Fruit fly (Drosophila melanogaster): ENCODE measurements around the gene Npl4.

Gene Npl4

dm6 chr3R:25591500-25591899 is 33.0 kb downstream of the Npl4 start (continued):
- TF ChIP-seq Adf1 (GFP tag; IDR thresholded peaks at IDR 0.05) (no peak), Trl (optimal IDR thresholded peaks at IDR 0.05) (no peak), Trl (GFP tag; optimal IDR thresholded peaks at IDR 0.05) (peak; percentile 28), CG10979 (tag; optimal IDR thresholded peaks at IDR 0.05) (peak; percentile 7), CG6689 (GFP tag; IDR thresholded peaks at IDR 0.05) (no peak), Stat92E (GFP tag; optimal IDR thresholded peaks at IDR 0.05) (no peak), CG7556 (GFP tag; optimal IDR thresholded peaks at IDR 0.05) (no peak), onecut (GFP tag; IDR thresholded peaks at IDR 0.05) (0 out of 2 replicates have a peak, but pooled peaks have one; percentile 14), trem (tag; optimal IDR thresholded peaks at IDR 0.05) (peak; percentile 24), CG14014 (GFP tag; IDR thresholded peaks at IDR 0.05) (no peak), Aef1 (GFP tag; IDR thresholded peaks at IDR 0.05) (no peak), gem (tag; optimal IDR thresholded peaks at IDR 0.05) (no peak), CG14965 (GFP tag; optimal IDR thresholded peaks at IDR 0.05; ENCODE audit: borderline replicate concordance) (peak; percentile 97), gsb (GFP tag; IDR thresholded peaks at IDR 0.05) (no peak), CG2712 (tag; optimal IDR thresholded peaks at IDR 0.05) (peak; percentile 33), Hmx (GFP tag; optimal IDR thresholded peaks at IDR 0.05) (no peak), Myb (GFP tag; optimal IDR thresholded peaks at IDR 0.05) (peak; percentile 21)

dm6 chr3R:25590850-25591410 is 33.5 kb downstream of the Npl4 start:
- peak; percentile 52 for TF ChIP-seq CG5180 (GFP tag; optimal IDR thresholded peaks at IDR 0.05)
- TF ChIP-seq B-H2 (GFP tag; optimal IDR thresholded peaks at IDR 0.05), result no peak
- peak; percentile 23 for TF ChIP-seq Deaf1 (tag; optimal IDR thresholded peaks at IDR 0.05)
- peak; percentile 94 for TF ChIP-seq onecut (GFP tag; IDR thresholded peaks at IDR 0.05)
- TF ChIP-seq ind (GFP tag; optimal IDR thresholded peaks at IDR 0.05), result no peak
- TF ChIP-seq Xbp1 (GFP tag; optimal IDR thresholded peaks at IDR 0.05), result no peak
- peak; percentile 23 for TF ChIP-seq cg (GFP tag; optimal IDR thresholded peaks at IDR 0.05)
- TF ChIP-seq CG31224 (GFP tag; IDR thresholded peaks at IDR 0.05), result 0 out of 2 replicates have a peak, but pooled peaks have one; percentile 1
- peak; percentile 87 for TF ChIP-seq sqz (GFP tag; optimal IDR thresholded peaks at IDR 0.05)
- no peak for TF ChIP-seq ap (GFP tag; IDR thresholded peaks at IDR 0.05)
- no peak for TF ChIP-seq yki (optimal IDR thresholded peaks at IDR 0.05)
- TF ChIP-seq ab (GFP tag; optimal IDR thresholded peaks at IDR 0.05), result no peak
- no peak for TF ChIP-seq Hr3 (GFP tag; optimal IDR thresholded peaks at IDR 0.05)
- TF ChIP-seq nerfin-1 (tag; optimal IDR thresholded peaks at IDR 0.05), result no peak
- no peak for TF ChIP-seq Doc2 (GFP tag; IDR thresholded peaks at IDR 0.05)
- TF ChIP-seq CG7928 (GFP tag; optimal IDR thresholded peaks at IDR 0.05), result no peak
- no peak for TF ChIP-seq fd96Cb (tag; optimal IDR thresholded peaks at IDR 0.05)
- TF ChIP-seq CG8478 (optimal IDR thresholded peaks at IDR 0.05), result no peak
- TF ChIP-seq CG12391 (tag; optimal IDR thresholded peaks at IDR 0.05), result no peak
- TF ChIP-seq ewg (GFP tag; optimal IDR thresholded peaks at IDR 0.05), result peak; percentile 75
- no peak for TF ChIP-seq Side (GFP tag; optimal IDR thresholded peaks at IDR 0.05)
- no peak for TF ChIP-seq CG30020 (tag; optimal IDR thresholded peaks at IDR 0.05)
- TF ChIP-seq Hmx (GFP tag; optimal IDR thresholded peaks at IDR 0.05), result no peak
- no peak for TF ChIP-seq Dip2 (GFP tag; IDR thresholded peaks at IDR 0.05)
- TF ChIP-seq abd-A (tag; optimal IDR thresholded peaks at IDR 0.05), result peak; percentile 78
- no peak for TF ChIP-seq CG9437 (GFP tag; optimal IDR thresholded peaks at IDR 0.05)
- TF ChIP-seq pros (GFP tag; optimal IDR thresholded peaks at IDR 0.05), result peak; percentile 82
- no peak for TF ChIP-seq wek (GFP tag; optimal IDR thresholded peaks at IDR 0.05)
